Fruit fly (Drosophila melanogaster): ENCODE measurements around the gene CG4502.

CG4502 gene

dm6 chr2L:7199635-7200110, 4.4 kb downstream of the CG4502 start (continued):
- TF ChIP-seq CG34406 (GFP tag; optimal IDR thresholded peaks at IDR 0.05) = peak; percentile 78
- TF ChIP-seq Hr38 (GFP tag; optimal IDR thresholded peaks at IDR 0.05) = no peak
- TF ChIP-seq CG3919 (GFP tag; optimal IDR thresholded peaks at IDR 0.05) = peak; percentile 62
- no peak for TF ChIP-seq salr (GFP tag; optimal IDR thresholded peaks at IDR 0.05)
- no peak for TF ChIP-seq Sox15 (GFP tag; optimal IDR thresholded peaks at IDR 0.05)
- TF ChIP-seq pdm3 (GFP tag; optimal IDR thresholded peaks at IDR 0.05) = peak; percentile 28
- TF ChIP-seq CG10631 (GFP tag; optimal IDR thresholded peaks at IDR 0.05) = peak; percentile 42
- peak; percentile 49 for TF ChIP-seq CG10669 (GFP tag; optimal IDR thresholded peaks at IDR 0.05)
- TF ChIP-seq spab (GFP tag; optimal IDR thresholded peaks at IDR 0.05) = peak; percentile 28
- peak in 1 of 2 experiments; percentile 19 for TF ChIP-seq ss (GFP tag; optimal IDR thresholded peaks at IDR 0.05)
- TF ChIP-seq Ets21C (GFP tag; optimal IDR thresholded peaks at IDR 0.05) = no peak
- peak; percentile 2 for TF ChIP-seq lz (GFP tag; optimal IDR thresholded peaks at IDR 0.05)
- peak; percentile 52 for TF ChIP-seq Hr4 (GFP tag; optimal IDR thresholded peaks at IDR 0.05)
- TF ChIP-seq CG15336 (GFP tag; IDR thresholded peaks at IDR 0.05) = peak; percentile 80
- no peak for TF ChIP-seq fd85E (GFP tag; optimal IDR thresholded peaks at IDR 0.05)
- TF ChIP-seq fd59A (GFP tag; optimal IDR thresholded peaks at IDR 0.05) = no peak
- TF ChIP-seq fkh (GFP tag; optimal IDR thresholded peaks at IDR 0.05) = no peak
- peak; percentile 45 for TF ChIP-seq topi (GFP tag; optimal IDR thresholded peaks at IDR 0.05)
- TF ChIP-seq Eip93F (GFP tag; optimal IDR thresholded peaks at IDR 0.05) = no peak
- TF ChIP-seq dsx (GFP tag; optimal IDR thresholded peaks at IDR 0.05; ENCODE audit: poor library complexity, severe bottlenecking) = peak; percentile 50
- TF ChIP-seq Hr39 (GFP tag; optimal IDR thresholded peaks at IDR 0.05) = peak; percentile 41
- TF ChIP-seq Smox (GFP tag; optimal IDR thresholded peaks at IDR 0.05) = peak; percentile 41
- peak; percentile 51 for TF ChIP-seq CG6792 (GFP tag; optimal IDR thresholded peaks at IDR 0.05)
- TF ChIP-seq cyc (GFP tag; optimal IDR thresholded peaks at IDR 0.05) = peak; percentile 60
- TF ChIP-seq eg (GFP tag; IDR thresholded peaks at IDR 0.05) = peak; percentile 83
- peak; percentile 42 for TF ChIP-seq Sox102F (GFP tag; optimal IDR thresholded peaks at IDR 0.05)
- TF ChIP-seq Gug (GFP tag; IDR thresholded peaks at IDR 0.05) = peak; percentile 56

- TF ChIP-seq cyc (GFP tag; optimal IDR thresholded peaks at IDR 0.05) = no peak
- TF ChIP-seq CG8119 (GFP tag; IDR thresholded peaks at IDR 0.05) = 0 out of 3 replicates have a peak, but pooled peaks have one; percentile 22
- TF ChIP-seq vri (GFP tag; optimal IDR thresholded peaks at IDR 0.05) = peak; percentile 39
- TF ChIP-seq Sox102F (GFP tag; optimal IDR thresholded peaks at IDR 0.05) = peak; percentile 13
- TF ChIP-seq acj6 (GFP tag; optimal IDR thresholded peaks at IDR 0.05) = peak; percentile 23
- peak; percentile 9 for TF ChIP-seq Eip93F (GFP tag; optimal IDR thresholded peaks at IDR 0.05)
- TF ChIP-seq Lpt (GFP tag; optimal IDR thresholded peaks at IDR 0.05) = no peak
- peak; percentile 33; the same call in 1 of the 2 replicates for TF ChIP-seq CG15336 (GFP tag; IDR thresholded peaks at IDR 0.05)
- no peak for TF ChIP-seq spab (GFP tag; optimal IDR thresholded peaks at IDR 0.05)
- TF ChIP-seq CG6163 (GFP tag; IDR thresholded peaks at IDR 0.05) = 0 out of 3 replicates have a peak, but pooled peaks have one; percentile 34
- peak; percentile 17 for TF ChIP-seq CG32006 (GFP tag; optimal IDR thresholded peaks at IDR 0.05)
- TF ChIP-seq Smox (GFP tag; optimal IDR thresholded peaks at IDR 0.05) = peak; percentile 0
- TF ChIP-seq esn (GFP tag; optimal IDR thresholded peaks at IDR 0.05) = peak; percentile 3
- no peak for TF ChIP-seq CG6792 (GFP tag; optimal IDR thresholded peaks at IDR 0.05)
- TF ChIP-seq lz (GFP tag; optimal IDR thresholded peaks at IDR 0.05) = peak; percentile 5
Measured at dm6 chr2L:7198618-7199017, 5.4 kb downstream of the CG4502 start.

- peak; percentile 77 for TF ChIP-seq vri (GFP tag; optimal IDR thresholded peaks at IDR 0.05)
- TF ChIP-seq CG8632 (GFP tag; optimal IDR thresholded peaks at IDR 0.05) = peak; percentile 67
- peak; percentile 80 for TF ChIP-seq net (GFP tag; optimal IDR thresholded peaks at IDR 0.05)
- peak; percentile 58 for TF ChIP-seq Eip93F (GFP tag; optimal IDR thresholded peaks at IDR 0.05)
- TF ChIP-seq CG6276 (GFP tag; optimal IDR thresholded peaks at IDR 0.05) = peak; percentile 27
- TF ChIP-seq Smox (GFP tag; optimal IDR thresholded peaks at IDR 0.05) = peak; percentile 84
- peak; percentile 30 for TF ChIP-seq spab (GFP tag; optimal IDR thresholded peaks at IDR 0.05)
- TF ChIP-seq OdsH (GFP tag; optimal IDR thresholded peaks at IDR 0.05) = peak; percentile 93
- TF ChIP-seq svp (GFP tag) = peak; percentile 93
- peak; percentile 74 for TF ChIP-seq CG15336 (GFP tag; IDR thresholded peaks at IDR 0.05)
- TF ChIP-seq CG8119 (GFP tag; IDR thresholded peaks at IDR 0.05) = peak; percentile 75
- peak; percentile 95 for TF ChIP-seq CG31627 (GFP tag; optimal IDR thresholded peaks at IDR 0.05)
- TF ChIP-seq lz (GFP tag; optimal IDR thresholded peaks at IDR 0.05) = peak; percentile 93
- peak; percentile 48 for TF ChIP-seq CG1621 (tag; optimal IDR thresholded peaks at IDR 0.05)
- TF ChIP-seq Sox102F (GFP tag; optimal IDR thresholded peaks at IDR 0.05) = peak; percentile 84
- peak; percentile 80 for TF ChIP-seq dac (GFP tag; optimal IDR thresholded peaks at IDR 0.05)
- peak; percentile 59 to 82 for TF ChIP-seq salr (GFP tag; optimal IDR thresholded peaks at IDR 0.05)
- TF ChIP-seq fd59A (GFP tag; optimal IDR thresholded peaks at IDR 0.05) = peak; percentile 67
- TF ChIP-seq CG8319 (GFP tag; optimal IDR thresholded peaks at IDR 0.05) = peak; percentile 83
- peak; percentile 45 to 80 for TF ChIP-seq ss (GFP tag; optimal IDR thresholded peaks at IDR 0.05)
- TF ChIP-seq CG10631 (GFP tag; optimal IDR thresholded peaks at IDR 0.05) = peak; percentile 93
- TF ChIP-seq Lpt (GFP tag; optimal IDR thresholded peaks at IDR 0.05) = peak; percentile 74
- TF ChIP-seq topi (GFP tag; optimal IDR thresholded peaks at IDR 0.05) = peak; percentile 91
- peak; percentile 87 for TF ChIP-seq CG32006 (GFP tag; optimal IDR thresholded peaks at IDR 0.05)
- TF ChIP-seq CG7368 (GFP tag; optimal IDR thresholded peaks at IDR 0.05) = peak; percentile 76
Measured at dm6 chr2L:7194351-7195037, 9.6 kb downstream of the CG4502 start, which contains the start of gene CG4497. Gene CG4497, minus strand, starts transcription at chr2L:7194588.

Data from whole organism, prepupa.